Worm (Caenorhabditis elegans): ENCODE measurements around the gene nekl-3.
A peak's percentile ranks its signal among the peaks of the same experiment; 100 is the strongest.

nekl-3 gene

ce11 chrX:12360444-12360843, 30.8 kb downstream of the nekl-3 start, which contains the start of the genes nspc-15 and F19H6.6:
nspc-15 (plus strand) TSS chrX:12360744.
F19H6.6 (plus strand) TSS chrX:12360827.
- no peak for TF ChIP-seq C34F6.9 (tag; optimal IDR thresholded peaks at IDR 0.05)
- no peak for TF ChIP-seq ama-1 (optimal IDR thresholded peaks at IDR 0.05)
- no peak for TF ChIP-seq alr-1 (tag; optimal IDR thresholded peaks at IDR 0.05)
- no peak for TF ChIP-seq nhr-25 (tag; optimal IDR thresholded peaks at IDR 0.05)
- TF ChIP-seq aly-2 (tag; optimal IDR thresholded peaks at IDR 0.05) = no peak
- no peak for TF ChIP-seq ceh-82 (tag; optimal IDR thresholded peaks at IDR 0.05)
- no peak for TF ChIP-seq ztf-11 (tag; optimal IDR thresholded peaks at IDR 0.05)
- TF ChIP-seq unc-55 (GFP tag; optimal IDR thresholded peaks at IDR 0.05) = no peak
- no peak for TF ChIP-seq elt-3 (tag; optimal IDR thresholded peaks at IDR 0.05)
- TF ChIP-seq mab-5 (tag; optimal IDR thresholded peaks at IDR 0.05) = no peak
- no peak for TF ChIP-seq lin-39 (tag; optimal IDR thresholded peaks at IDR 0.05)
- TF ChIP-seq ceh-16 (tag; optimal IDR thresholded peaks at IDR 0.05) = no peak
- TF ChIP-seq Y55F3AM.14 (GFP tag; optimal IDR thresholded peaks at IDR 0.05) = no peak
- TF ChIP-seq unc-62 (GFP tag; optimal IDR thresholded peaks at IDR 0.05) = no peak
- no peak for TF ChIP-seq skn-1 (tag; optimal IDR thresholded peaks at IDR 0.05)
- TF ChIP-seq peb-1 (tag; optimal IDR thresholded peaks at IDR 0.05) = no peak
- no peak for TF ChIP-seq unc-39 (tag; optimal IDR thresholded peaks at IDR 0.05)
- TF ChIP-seq fos-1 (tag; optimal IDR thresholded peaks at IDR 0.05) = no peak
- TF ChIP-seq dmd-4 (tag; optimal IDR thresholded peaks at IDR 0.05) = no peak
- no peak for TF ChIP-seq R02D3.7 (tag; optimal IDR thresholded peaks at IDR 0.05)

DNA sequence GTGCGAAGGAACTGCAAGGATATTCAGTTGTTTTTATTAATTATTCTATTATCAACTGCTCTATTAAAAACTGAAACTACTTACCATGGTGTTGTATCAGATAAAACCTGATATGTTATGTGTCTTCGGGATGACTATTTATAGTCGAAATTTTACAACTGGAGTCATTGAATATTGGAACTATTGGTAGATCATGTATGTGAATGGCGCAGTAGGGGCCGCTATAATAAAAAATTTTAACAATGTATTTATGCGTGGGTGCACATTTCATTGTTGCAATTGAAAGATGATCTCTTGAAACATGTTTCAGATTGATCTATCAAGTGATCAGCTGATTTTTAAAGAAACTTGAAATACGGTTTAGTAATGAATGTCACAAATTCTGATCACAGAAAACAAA, 32.3 kb downstream of the nekl-3 start, which contains the start of gene nspc-14:
TSS of gene nspc-14 (minus strand) at position 101 of the 400 bp plus-strand sequence.
- TF ChIP-seq mbf-1 (tag; optimal IDR thresholded peaks at IDR 0.05) (no peak), nhr-10 (tag; optimal IDR thresholded peaks at IDR 0.05) (no peak), lin-39 (tag; optimal IDR thresholded peaks at IDR 0.05) (no peak), unc-39 (tag; optimal IDR thresholded peaks at IDR 0.05) (no peak), sma-3 (GFP tag; optimal IDR thresholded peaks at IDR 0.05) (no peak), zag-1 (tag; optimal IDR thresholded peaks at IDR 0.05) (no peak), nhr-237 (tag; optimal IDR thresholded peaks at IDR 0.05) (no peak), egl-27 (tag; optimal IDR thresholded peaks at IDR 0.05) (no peak), peb-1 (tag; optimal IDR thresholded peaks at IDR 0.05) (no peak), F13H6.1 (tag; optimal IDR thresholded peaks at IDR 0.05) (no peak), lin-13 (GFP tag; optimal IDR thresholded peaks at IDR 0.05) (no peak), nhr-77 (tag; optimal IDR thresholded peaks at IDR 0.05) (no peak), ama-1 (optimal IDR thresholded peaks at IDR 0.05) (no peak), C34F6.9 (tag; optimal IDR thresholded peaks at IDR 0.05) (no peak), nhr-12 (tag; optimal IDR thresholded peaks at IDR 0.05) (no peak), Y55F3AM.14 (GFP tag; optimal IDR thresholded peaks at IDR 0.05) (no peak), fos-1 (tag; optimal IDR thresholded peaks at IDR 0.05) (no peak), ztf-11 (tag; optimal IDR thresholded peaks at IDR 0.05) (no peak)

- no peak for TF ChIP-seq F13H6.1 (tag; optimal IDR thresholded peaks at IDR 0.05)
- TF ChIP-seq nhr-237 (tag; optimal IDR thresholded peaks at IDR 0.05) = no peak
- TF ChIP-seq gmeb-1 (tag; optimal IDR thresholded peaks at IDR 0.05) = no peak
These were observed 34.2 kb downstream of the nekl-3 start, which contains the start of gene nspc-13 for ce11 chrX:12357127-12357526. nspc-13 (plus strand) TSS chrX:12357427.

- TF ChIP-seq lsy-2 (tag; optimal IDR thresholded peaks at IDR 0.05) (no peak), unc-62 (GFP tag; optimal IDR thresholded peaks at IDR 0.05) (no peak), mab-5 (tag; optimal IDR thresholded peaks at IDR 0.05) (no peak), blmp-1 (tag; optimal IDR thresholded peaks at IDR 0.05; ENCODE audit: insufficient read depth) (no peak), ama-1 (optimal IDR thresholded peaks at IDR 0.05) (no peak), nhr-25 (tag; optimal IDR thresholded peaks at IDR 0.05) (no peak), unc-39 (tag; optimal IDR thresholded peaks at IDR 0.05) (no peak), lin-39 (tag; optimal IDR thresholded peaks at IDR 0.05) (no peak), ceh-16 (tag; optimal IDR thresholded peaks at IDR 0.05) (no peak), nhr-12 (tag; optimal IDR thresholded peaks at IDR 0.05) (no peak), ceh-82 (tag; optimal IDR thresholded peaks at IDR 0.05) (no peak), sma-3 (GFP tag; optimal IDR thresholded peaks at IDR 0.05) (no peak), elt-1 (tag; optimal IDR thresholded peaks at IDR 0.05) (no peak)
These were observed 34.7 kb downstream of the nekl-3 start, which contains the start of gene nspc-12 for ce11 chrX:12356581-12356980. nspc-12 (minus strand) TSS chrX:12356681.

DNA sequence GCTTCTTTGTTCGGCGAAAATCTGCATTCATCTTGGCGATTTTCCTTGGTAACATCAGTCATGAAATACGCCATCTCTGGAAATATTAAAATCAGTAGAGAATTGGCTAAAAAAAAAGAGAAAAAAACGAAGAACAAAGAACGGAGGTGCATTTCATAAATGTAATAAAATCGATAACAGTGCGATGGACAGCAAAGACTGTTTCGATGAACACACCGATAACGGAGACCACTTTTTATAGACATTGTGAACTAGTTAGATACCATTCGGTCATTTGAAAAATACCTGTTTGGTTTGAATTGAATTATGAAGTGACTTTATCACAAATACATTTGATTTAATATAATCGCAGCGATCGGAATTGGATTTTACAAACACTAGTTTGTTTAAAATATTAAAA, 38.4 kb downstream of the nekl-3 start, which contains the start of gene F42F12.4:
TSS of gene F42F12.4 (minus strand) at position 76 of the 400 bp plus-strand sequence.
- TF ChIP-seq fos-1 (tag; optimal IDR thresholded peaks at IDR 0.05) (peak; percentile 11), alr-1 (tag; optimal IDR thresholded peaks at IDR 0.05) (no peak), dmd-4 (tag; optimal IDR thresholded peaks at IDR 0.05) (no peak), lin-11 (tag; optimal IDR thresholded peaks at IDR 0.05) (no peak)
